Worm (Caenorhabditis elegans): Measurements from ENCODE around the gene rpb-6.

rpb-6 gene

DNA sequence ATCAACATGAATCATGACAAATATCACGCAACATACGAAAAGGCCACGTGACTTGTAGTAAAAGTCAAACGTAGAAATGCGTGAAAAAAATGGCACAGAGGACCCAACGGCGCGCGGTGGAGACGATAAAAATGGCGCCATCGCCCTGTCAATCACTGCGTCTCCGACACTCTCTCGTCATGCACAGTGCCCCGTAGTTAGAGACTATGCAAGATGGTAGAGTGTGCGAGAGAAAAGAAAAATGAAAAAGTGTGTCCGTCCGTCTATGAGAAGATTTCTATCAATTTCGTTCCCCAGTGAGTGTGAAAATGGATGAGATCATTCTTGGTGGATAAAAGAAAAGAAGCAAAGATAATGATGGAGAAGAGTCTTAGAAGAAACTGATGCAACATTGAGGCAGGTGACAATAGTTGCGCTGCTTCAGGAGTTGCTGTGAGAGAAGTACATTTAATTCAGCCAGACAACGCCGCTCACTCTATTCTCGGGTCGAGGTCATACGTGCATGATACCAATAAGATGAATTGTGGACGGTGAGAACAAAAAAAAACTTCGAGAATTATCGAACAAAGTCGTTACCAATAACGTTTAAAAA lies 23.6 kb upstream of the rpb-6 start:
- TF ChIP-seq dao-5 (tag; optimal IDR thresholded peaks at IDR 0.05) (no peak), W03F9.2 (tag; optimal IDR thresholded peaks at IDR 0.05) (no peak)

DNA sequence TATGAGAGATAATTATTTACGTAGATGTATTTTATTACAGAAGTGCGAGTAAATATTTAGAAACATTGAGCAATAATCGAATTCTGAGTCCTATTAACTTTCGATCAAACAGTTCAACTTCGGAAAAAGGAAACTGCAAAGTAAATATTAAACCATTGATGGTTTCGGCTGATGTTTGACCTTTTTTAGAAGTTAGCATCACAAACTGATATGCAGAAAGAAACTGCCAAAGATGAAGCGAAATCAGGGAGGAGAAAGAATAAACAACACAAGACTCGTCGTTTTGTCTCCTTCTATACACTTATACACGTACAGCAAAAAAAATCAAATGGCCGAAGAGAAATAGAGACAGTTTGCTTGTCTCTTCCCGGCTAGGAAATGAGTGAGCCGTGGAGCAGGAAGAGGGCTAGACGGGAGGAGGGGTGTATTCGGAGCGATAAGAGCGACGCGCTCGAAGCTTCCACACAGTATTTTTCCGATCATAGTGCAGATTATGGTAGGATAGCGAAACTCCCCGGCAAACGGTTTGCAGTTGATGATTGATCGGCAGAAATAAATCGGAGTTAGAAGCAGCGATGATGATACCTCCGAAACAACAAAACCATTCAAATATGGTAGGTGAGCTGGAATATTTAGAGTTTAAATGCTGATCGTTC lies 22.5 kb upstream of the rpb-6 start:
- TF ChIP-seq dao-5 (tag; optimal IDR thresholded peaks at IDR 0.05) = no peak
- TF ChIP-seq him-1 (tag; optimal IDR thresholded peaks at IDR 0.05) = no peak
- TF ChIP-seq W03F9.2 (tag; optimal IDR thresholded peaks at IDR 0.05) = no peak

DNA sequence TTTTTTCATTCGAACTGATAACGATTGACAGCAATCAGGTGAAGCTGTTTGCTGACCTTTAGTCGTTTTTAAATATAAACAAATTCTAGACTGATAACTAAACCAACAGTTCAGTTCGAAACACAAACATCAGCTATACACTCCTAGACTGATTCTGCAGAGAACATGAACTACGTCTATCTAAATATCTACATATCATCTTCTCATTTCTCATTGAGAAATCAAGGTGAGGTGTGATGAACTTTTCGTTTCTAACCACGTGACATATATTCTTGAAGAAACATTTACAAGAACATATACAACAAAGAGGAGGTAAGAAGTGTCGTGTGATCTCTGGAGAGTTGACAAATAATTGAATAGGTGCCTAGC lies 22.0 kb upstream of the rpb-6 start:
- no peak for TF ChIP-seq him-1 (tag; optimal IDR thresholded peaks at IDR 0.05)
- no peak for TF ChIP-seq dao-5 (tag; optimal IDR thresholded peaks at IDR 0.05)
- TF ChIP-seq W03F9.2 (tag; optimal IDR thresholded peaks at IDR 0.05) = no peak

DNA sequence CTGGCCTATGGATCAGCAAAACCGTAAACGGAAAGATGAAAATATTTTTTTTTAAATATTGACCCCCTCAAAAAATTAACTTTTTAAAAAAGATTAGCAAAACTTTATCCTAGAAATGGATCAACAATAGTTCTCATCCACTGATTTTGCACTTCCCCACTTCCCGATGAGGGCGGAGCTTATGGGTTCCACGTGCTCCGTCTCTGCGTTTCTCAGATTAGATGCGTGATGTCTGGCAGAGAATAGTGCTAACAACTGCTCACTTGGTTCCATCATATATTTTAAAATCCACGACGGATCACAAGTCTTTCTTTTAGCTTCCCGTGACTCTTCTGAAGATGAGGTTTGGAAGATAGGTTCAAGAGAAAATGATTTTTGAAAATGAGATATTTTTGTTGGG lies 20.8 kb upstream of the rpb-6 start:
- no peak for TF ChIP-seq W03F9.2 (tag; optimal IDR thresholded peaks at IDR 0.05)

DNA sequence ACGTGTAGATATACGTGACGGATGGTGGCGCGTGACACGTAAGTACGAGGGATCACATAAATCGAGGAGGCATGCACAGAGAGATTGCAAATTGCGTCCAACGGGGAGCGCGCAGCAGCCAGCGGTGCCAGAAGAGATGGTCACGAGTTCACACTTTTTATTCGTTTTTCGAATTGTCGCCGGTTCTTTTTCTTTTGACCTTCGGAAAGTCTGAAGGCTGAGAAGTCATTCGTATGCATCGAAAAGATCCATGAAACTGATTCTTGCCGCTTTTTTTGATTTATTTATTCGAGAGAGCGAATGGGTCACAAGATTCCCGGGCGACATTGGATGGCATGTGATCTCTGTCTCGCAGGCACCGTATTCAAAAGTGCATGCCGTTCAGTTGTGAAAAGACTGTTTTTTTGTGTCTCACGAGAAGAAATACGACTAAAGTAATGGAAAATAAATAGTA lies 20.2 kb upstream of the rpb-6 start:
- no peak for TF ChIP-seq dao-5 (tag; optimal IDR thresholded peaks at IDR 0.05)
- no peak for TF ChIP-seq W03F9.2 (tag; optimal IDR thresholded peaks at IDR 0.05)
- no peak for TF ChIP-seq him-1 (tag; optimal IDR thresholded peaks at IDR 0.05)

DNA sequence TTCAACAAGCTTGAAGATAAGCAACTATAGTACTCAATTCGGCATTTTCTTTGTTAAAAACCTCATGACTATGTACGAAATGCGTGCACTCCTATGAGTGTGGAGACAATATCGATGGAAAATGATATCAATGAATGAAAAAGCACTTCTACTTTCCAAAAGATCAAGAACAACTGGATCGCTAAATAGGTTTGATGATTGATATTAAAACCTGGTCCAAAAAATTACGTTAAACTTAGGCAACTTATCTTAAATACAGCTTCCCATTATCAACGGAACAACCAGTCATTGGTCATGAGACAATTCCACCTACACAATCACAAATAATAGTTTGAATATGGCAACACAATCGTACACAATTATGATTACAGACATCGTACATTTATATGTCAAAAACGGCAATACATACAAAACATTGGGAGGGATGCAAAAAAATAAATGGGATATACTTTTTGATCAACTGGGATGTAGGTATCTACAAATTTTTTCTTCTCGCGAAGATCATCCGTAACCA lies 19.5 kb upstream of the rpb-6 start:
- no peak for TF ChIP-seq him-1 (tag; optimal IDR thresholded peaks at IDR 0.05)
- no peak for TF ChIP-seq dao-5 (tag; optimal IDR thresholded peaks at IDR 0.05)
- TF ChIP-seq W03F9.2 (tag; optimal IDR thresholded peaks at IDR 0.05) = no peak

DNA sequence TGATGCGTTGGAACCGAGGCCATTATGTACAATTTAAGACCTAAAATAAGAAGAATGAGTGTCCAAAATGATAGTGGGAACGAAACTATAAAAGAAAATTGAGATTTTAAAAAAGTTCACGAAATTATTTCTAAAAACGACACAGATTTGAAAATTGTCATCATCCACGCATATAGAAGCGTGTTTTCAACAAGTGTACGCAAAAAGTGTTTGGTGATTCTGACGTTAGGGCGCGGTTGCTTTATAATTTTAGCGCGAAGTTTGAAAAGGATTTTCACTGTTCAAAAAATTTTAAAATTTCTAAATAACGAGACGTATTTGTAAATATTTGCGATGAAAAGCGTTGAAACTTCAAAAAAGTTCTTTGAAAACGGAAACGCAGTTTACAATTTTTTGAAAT lies 15.8 kb upstream of the rpb-6 start, which contains the start of gene cdc-48.1:
cdc-48.1 (minus strand) TSS at position 40 of the 400 bp plus-strand sequence.
- TF ChIP-seq dao-5 (tag; optimal IDR thresholded peaks at IDR 0.05) (peak; percentile 80), him-1 (tag; optimal IDR thresholded peaks at IDR 0.05) (peak; percentile 100), W03F9.2 (tag; optimal IDR thresholded peaks at IDR 0.05) (peak; percentile 99)

DNA sequence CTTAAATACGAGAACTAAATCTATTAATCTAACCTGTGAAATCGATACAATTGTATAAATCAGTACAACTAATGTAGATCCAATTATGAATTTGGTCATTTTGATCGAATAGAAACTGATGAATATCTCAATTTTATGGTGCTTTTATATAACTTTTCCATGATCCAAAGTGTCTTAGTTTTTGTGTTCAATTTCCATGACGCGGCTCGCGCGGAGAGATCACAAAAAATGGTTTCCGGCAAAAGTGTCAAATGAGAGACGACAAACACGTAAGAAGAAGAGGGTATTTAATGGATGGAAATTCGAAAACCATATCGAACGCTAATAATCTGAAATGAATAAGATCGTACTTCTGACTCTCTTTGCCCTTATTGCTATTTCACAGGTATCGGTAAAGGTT lies 14.6 kb upstream of the rpb-6 start, which contains the start of the genes C06A1.6 and C06A1.7:
C06A1.6 (minus strand) TSS at position 101 of the 400 bp plus-strand sequence.
C06A1.7 (plus strand) TSS at position 314 of the 400 bp plus-strand sequence.
- TF ChIP-seq him-1 (tag; optimal IDR thresholded peaks at IDR 0.05) (no peak), W03F9.2 (tag; optimal IDR thresholded peaks at IDR 0.05) (no peak), dao-5 (tag; optimal IDR thresholded peaks at IDR 0.05) (no peak)

DNA sequence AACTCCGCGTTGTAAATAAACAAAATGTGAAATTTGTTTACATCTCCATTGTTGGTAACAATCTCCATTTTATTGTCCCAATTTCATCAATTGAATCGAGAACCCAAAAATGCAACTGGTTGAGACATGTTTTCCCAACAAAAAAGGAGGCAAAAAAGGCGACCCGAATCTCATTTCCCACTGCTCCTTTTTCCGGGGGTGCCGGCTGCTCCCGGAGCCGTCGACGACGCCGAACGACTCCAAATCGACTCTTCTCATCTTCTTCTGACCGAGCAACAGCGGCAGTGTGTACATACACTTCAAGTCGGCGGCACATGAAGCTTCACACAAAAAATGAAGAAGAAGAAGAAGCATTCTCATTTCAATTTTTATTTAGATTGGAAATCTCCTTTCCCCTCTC lies 12.7 kb upstream of the rpb-6 start:
- TF ChIP-seq him-1 (tag; optimal IDR thresholded peaks at IDR 0.05) = no peak

DNA sequence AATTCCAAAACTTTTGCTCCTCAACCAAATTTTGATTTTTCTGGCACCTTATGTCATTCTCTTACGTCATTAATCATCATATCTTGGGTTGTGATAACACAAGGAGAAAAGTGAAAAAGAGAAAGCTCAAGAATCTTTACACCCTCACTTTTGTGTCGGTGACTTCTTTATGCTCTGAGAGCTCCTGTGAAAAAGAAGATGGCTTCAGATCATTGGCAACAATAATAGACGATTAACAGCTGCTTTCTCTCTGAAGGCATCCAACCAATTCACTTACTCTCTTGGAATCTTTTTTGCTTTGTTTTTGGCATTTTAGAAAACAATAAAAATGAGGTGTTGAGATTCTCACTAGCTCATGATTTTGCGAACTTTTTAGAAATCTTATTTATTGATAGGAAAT lies 9.7 kb upstream of the rpb-6 start:
- TF ChIP-seq dao-5 (tag; optimal IDR thresholded peaks at IDR 0.05) (no peak), him-1 (tag; optimal IDR thresholded peaks at IDR 0.05) (no peak), W03F9.2 (tag; optimal IDR thresholded peaks at IDR 0.05) (no peak)

DNA sequence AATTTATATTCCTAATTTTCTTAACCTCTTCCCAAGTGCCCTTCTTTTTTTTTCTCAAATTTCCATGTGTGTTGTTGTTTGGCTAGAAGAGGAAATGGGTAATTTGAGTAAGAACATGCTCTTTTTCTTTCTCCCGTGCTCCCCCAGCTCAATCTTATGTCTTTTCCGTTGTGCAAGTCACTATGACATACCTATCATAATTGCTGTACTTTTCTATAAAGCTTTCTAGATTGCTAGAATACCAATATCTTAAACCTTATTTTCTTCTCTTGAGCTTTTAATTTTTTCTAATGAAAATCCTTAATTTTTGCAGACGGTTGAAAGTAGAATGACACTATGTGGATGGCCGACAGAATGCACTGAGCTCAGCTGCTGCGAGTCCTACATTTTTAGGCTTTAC lies 8.9 kb upstream of the rpb-6 start, which contains the start of gene txt-13:
txt-13 (plus strand) TSS at position 301 of the 400 bp plus-strand sequence.
- TF ChIP-seq him-1 (tag; optimal IDR thresholded peaks at IDR 0.05) = no peak
- TF ChIP-seq W03F9.2 (tag; optimal IDR thresholded peaks at IDR 0.05) = no peak
- no peak for TF ChIP-seq dao-5 (tag; optimal IDR thresholded peaks at IDR 0.05)

DNA sequence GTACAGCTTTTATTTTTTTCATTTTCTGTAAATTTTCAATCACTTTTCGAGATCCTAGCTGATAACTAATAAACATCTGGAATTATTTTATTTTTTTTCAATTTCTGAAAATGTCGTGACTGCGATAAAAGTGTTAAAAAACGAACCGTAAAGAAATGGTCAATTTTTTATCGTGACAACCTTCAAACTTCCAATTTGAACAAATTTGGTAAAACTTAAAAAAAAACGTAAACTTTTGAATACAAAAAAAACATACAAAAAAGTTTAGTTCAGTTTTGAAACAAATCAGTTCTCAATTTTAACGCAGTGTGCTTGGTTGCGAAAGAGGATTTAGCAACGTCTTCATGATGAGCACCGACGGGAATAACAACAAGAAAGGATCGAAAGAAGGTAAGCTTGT lies 7.2 kb upstream of the rpb-6 start, which contains the start of gene C06A1.3:
C06A1.3 (plus strand) TSS at position 301 of the 400 bp plus-strand sequence.
- TF ChIP-seq W03F9.2 (tag; optimal IDR thresholded peaks at IDR 0.05) (no peak), dao-5 (tag; optimal IDR thresholded peaks at IDR 0.05) (no peak), him-1 (tag; optimal IDR thresholded peaks at IDR 0.05) (no peak)

DNA sequence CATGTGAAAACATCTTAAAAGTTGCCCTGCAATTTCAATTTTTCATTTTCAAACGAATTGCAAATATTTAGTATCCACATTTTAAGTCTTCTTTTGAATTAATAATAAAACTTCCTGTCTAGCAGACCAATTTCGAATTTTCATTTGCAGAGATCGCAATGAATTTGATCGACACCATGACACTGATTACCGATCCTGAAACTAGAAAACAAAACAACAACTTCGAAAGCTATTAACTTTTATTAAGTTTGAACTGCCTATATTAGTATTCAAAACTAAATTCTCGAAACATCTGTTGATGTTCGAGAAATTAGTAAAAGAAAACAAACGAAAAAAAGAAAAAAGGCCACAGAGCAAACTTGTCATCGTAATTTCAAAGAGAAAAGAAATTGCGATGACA lies 5.0 kb upstream of the rpb-6 start:
- TF ChIP-seq dao-5 (tag; optimal IDR thresholded peaks at IDR 0.05) (no peak), him-1 (tag; optimal IDR thresholded peaks at IDR 0.05) (no peak), W03F9.2 (tag; optimal IDR thresholded peaks at IDR 0.05) (no peak)

DNA sequence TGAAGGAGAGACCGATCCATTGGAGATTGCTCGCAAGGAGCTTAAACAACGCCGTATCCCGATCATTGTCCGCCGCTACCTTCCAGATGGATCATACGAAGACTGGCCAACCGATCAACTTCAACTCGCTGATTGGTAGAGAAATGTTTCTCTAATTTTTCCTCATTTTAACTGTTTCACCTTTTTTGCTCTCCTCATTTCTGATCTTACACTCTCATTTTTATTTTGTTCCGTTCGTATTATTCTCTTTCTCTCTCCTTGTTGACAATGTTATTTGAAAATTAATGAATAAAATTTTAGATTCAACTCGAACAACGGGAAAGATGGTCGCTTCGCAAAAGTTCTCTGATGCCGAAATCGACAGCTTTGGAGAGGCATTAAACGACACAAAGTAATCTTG lies 475 bp downstream of the rpb-6 start, which contains the start of gene dohh-1:
dohh-1 (plus strand) TSS at position 301 of the 400 bp plus-strand sequence.
- TF ChIP-seq dao-5 (tag; optimal IDR thresholded peaks at IDR 0.05) (no peak), him-1 (tag; optimal IDR thresholded peaks at IDR 0.05) (no peak), W03F9.2 (tag; optimal IDR thresholded peaks at IDR 0.05) (no peak)

All from whole organism, L4/young adult.